Worm (Caenorhabditis elegans) whole organism, L4 larva: ENCODE results near the gene gst-17.

Experiments used
- nhr-42 ChIP-seq: fragments of 200-800 bp; sonication (Bioruptor generic); IDR thresholded peaks from 2 replicates; pipeline ENCODE4 v1.3.6; 2022; ENCODE audit warnings: missing genetic modification characterization, missing compliant biosample characterization
- set-16 ChIP-seq: fragments of 200-800 bp; sonication (Bioruptor generic); IDR thresholded peaks from 2 replicates; pipeline ENCODE4 v1.3.6; 2022; ENCODE audit warnings: missing genetic modification reagents, missing genetic modification characterization, missing compliant biosample characterization
- unc-130 ChIP-seq: sonication (generic microtip); optimal IDR thresholded peaks from 2 replicates; lab custom pipeline; 2016; ENCODE audit warnings: missing genetic modification reagents, missing genetic modification characterization, missing compliant biosample characterization

Gene gst-17

DNA sequence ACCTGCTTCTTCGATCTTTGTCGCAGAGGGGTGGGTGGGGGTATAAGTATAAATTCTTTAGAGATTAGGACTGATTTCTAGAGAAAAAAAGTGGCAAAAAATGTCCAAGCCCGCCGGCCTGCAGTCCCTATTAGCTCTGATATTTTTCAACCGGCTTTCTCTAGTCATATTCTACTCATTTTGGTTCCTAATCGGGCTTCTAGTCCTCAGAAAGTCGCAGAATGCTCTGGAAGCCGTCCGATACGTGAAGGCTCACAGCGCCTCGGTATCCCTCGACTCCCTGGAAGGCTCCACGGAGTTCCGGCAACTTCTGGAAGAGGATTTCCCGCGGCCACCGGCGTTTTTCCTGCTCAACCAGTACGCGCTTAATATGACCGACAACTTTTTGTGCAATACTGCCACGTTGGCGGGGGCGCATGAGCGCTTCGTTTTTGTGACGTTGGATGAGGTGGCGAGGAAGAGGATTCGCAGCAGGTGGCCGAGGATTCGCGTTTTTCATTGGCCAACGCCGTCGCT, 44.9 kb downstream of the gst-17 start, which contains the start of gene Y48E1B.8:
Y48E1B.8 (plus strand) TSS at position 51 of the 516 bp plus-strand sequence.
- TF ChIP-seq unc-130 (GFP tag; lab: Kevin White, UChicago) (no peak), set-16 (peak; percentile 59), nhr-42 (GFP tag; lab: Robert Waterston, UW) (0 out of 2 replicates have a peak, but pooled peaks have one; percentile 5)
- TF ChIP-seq, all 104 proteins: peak for 2
